Worm (Caenorhabditis elegans): Measurements from ENCODE around the gene rig-4.

The rig-4 gene

ce11 chrIV:8010521-8010920, 6.6 kb upstream of the rig-4 start:
- TF ChIP-seq snpc-1.3 (tag; optimal IDR thresholded peaks at IDR 0.05; ENCODE audit: insufficient read depth) (peak; percentile 46), madf-3 (GFP tag; IDR thresholded peaks at IDR 0.05) (0 out of 2 replicates have a peak, but pooled peaks have one; percentile 63), snpc-3.4 (tag; optimal IDR thresholded peaks at IDR 0.05) (peak; percentile 59), pbrm-1 (GFP tag; IDR thresholded peaks at IDR 0.05) (peak; percentile 46; the same call in 1 of the 2 replicates), mcd-1 (GFP tag; IDR thresholded peaks at IDR 0.05) (0 out of 2 replicates have a peak, but pooled peaks have one; percentile 9), efl-1 (GFP tag; optimal IDR thresholded peaks at IDR 0.05) (peak; percentile 19), aptf-3 (GFP tag; IDR thresholded peaks at IDR 0.05) (no peak), lsl-1 (GFP tag; optimal IDR thresholded peaks at IDR 0.05) (peak; percentile 92), T07F8.4 (tag; optimal IDR thresholded peaks at IDR 0.05) (no peak), mxl-1 (tag; optimal IDR thresholded peaks at IDR 0.05) (no peak), cebp-2 (GFP tag; IDR thresholded peaks at IDR 0.05) (no peak), madf-6 (GFP tag; IDR thresholded peaks at IDR 0.05) (peak; percentile 96), ekl-4 (GFP tag; IDR thresholded peaks at IDR 0.05) (peak; percentile 66; the same call in 1 of the 2 replicates), repo-1 (tag; optimal IDR thresholded peaks at IDR 0.05) (no peak), sdz-38 (tag; optimal IDR thresholded peaks at IDR 0.05) (no peak), ama-1 (optimal IDR thresholded peaks at IDR 0.05) (no peak), ama-1 (GFP tag; optimal IDR thresholded peaks at IDR 0.05) (peak in 1 of 2 experiments; percentile 23), ceh-100 (GFP tag; IDR thresholded peaks at IDR 0.05) (peak; percentile 38; the same call in 1 of the 2 replicates), T26A5.8 (tag; optimal IDR thresholded peaks at IDR 0.05) (no peak), cebp-1 (GFP tag; IDR thresholded peaks at IDR 0.05) (no peak), cebp-1 (tag; optimal IDR thresholded peaks at IDR 0.05) (no peak), snpc-4 (GFP tag; optimal IDR thresholded peaks at IDR 0.05) (no peak), snpc-4 (tag; optimal IDR thresholded peaks at IDR 0.05) (peak in 2 of 4 experiments; percentile 12 to 45), ceh-27 (GFP tag; optimal IDR thresholded peaks at IDR 0.05) (no peak), B0035.1 (tag; optimal IDR thresholded peaks at IDR 0.05) (no peak), zim-3 (tag; optimal IDR thresholded peaks at IDR 0.05) (no peak), sptf-2 (GFP tag; optimal IDR thresholded peaks at IDR 0.05) (no peak), F57C9.4 (tag; optimal IDR thresholded peaks at IDR 0.05) (no peak), F49E8.2 (tag; optimal IDR thresholded peaks at IDR 0.05; ENCODE audit: insufficient read depth) (peak; percentile 34), madf-8 (GFP tag; conservative IDR thresholded peaks at IDR 0.05) (peak; percentile 97), nhr-80 (tag; optimal IDR thresholded peaks at IDR 0.05) (no peak), tlf-1 (GFP tag; optimal IDR thresholded peaks at IDR 0.05) (no peak), snpc-1.1 (tag; optimal IDR thresholded peaks at IDR 0.05; ENCODE audit: insufficient read depth) (peak; percentile 36), gei-17 (GFP tag; optimal IDR thresholded peaks at IDR 0.05) (no peak), athp-1 (tag; optimal IDR thresholded peaks at IDR 0.05) (no peak), attf-5 (GFP tag; optimal IDR thresholded peaks at IDR 0.05) (no peak), dpl-1 (GFP tag; optimal IDR thresholded peaks at IDR 0.05) (no peak), K12H6.12 (tag; optimal IDR thresholded peaks at IDR 0.05) (no peak), nhr-179 (tag; optimal IDR thresholded peaks at IDR 0.05) (no peak), nfya-1 (tag; optimal IDR thresholded peaks at IDR 0.05; ENCODE audit: borderline replicate concordance, insufficient read depth) (no peak), lin-26 (GFP tag; IDR thresholded peaks at IDR 0.05) (no peak), F57A8.1 (GFP tag; optimal IDR thresholded peaks at IDR 0.05) (no peak), xnd-1 (tag; optimal IDR thresholded peaks at IDR 0.05) (peak; percentile 94), rcor-1 (GFP tag; IDR thresholded peaks at IDR 0.05) (peak; percentile 54; the same call in 1 of the 2 replicates), B0336.3 (GFP tag; IDR thresholded peaks at IDR 0.05) (no peak), hsf-1 (GFP tag; IDR thresholded peaks at IDR 0.05) (peak; percentile 33; the same call in 1 of the 2 replicates), Y79H2A.3 (GFP tag; conservative IDR thresholded peaks at IDR 0.05) (no peak), F33H1.4 (GFP tag; IDR thresholded peaks at IDR 0.05) (peak; percentile 93)
